Worm (Caenorhabditis elegans) whole organism, early embryonic: ENCODE measurements around the gene D2023.4.

Experiments
- B0310.2 ChIP-seq: sonication (generic microtip); optimal IDR thresholded peaks from 2 replicates; lab custom pipeline; 2016; ENCODE audit warnings: mild to moderate bottlenecking, missing genetic modification characterization, missing compliant biosample characterization
- F13C5.2 ChIP-seq: sonication (generic microtip); optimal IDR thresholded peaks from 2 replicates; lab custom pipeline; 2017; ENCODE audit warnings: mild to moderate bottlenecking, missing genetic modification characterization, inconsistent platforms, missing compliant biosample characterization
- aly-1 ChIP-seq: sonication (generic microtip); optimal IDR thresholded peaks from 2 replicates; lab custom pipeline; 2016; ENCODE audit warnings: missing genetic modification characterization, missing compliant biosample characterization
- ama-1 ChIP-seq: fragments of 150-350 bp; optimal IDR thresholded peaks from 2 replicates; lab custom pipeline; 2014
- ceh-13 ChIP-seq: fragments of 200-800 bp; sonication (Bioruptor generic); optimal IDR thresholded peaks from 2 replicates; lab custom pipeline; 2018; ENCODE audit warnings: mild to moderate bottlenecking, missing genetic modification characterization, missing compliant biosample characterization
- ceh-36 ChIP-seq: sonication (generic microtip); optimal IDR thresholded peaks from 2 replicates; lab custom pipeline; 2016; ENCODE audit warnings: missing genetic modification characterization, inconsistent platforms, missing compliant biosample characterization
- ets-7 ChIP-seq: sonication (generic microtip); optimal IDR thresholded peaks from 2 replicates; lab custom pipeline; 2016; ENCODE audit warnings: missing genotype, missing genetic modification characterization, missing compliant biosample characterization
- flt-1 ChIP-seq: fragments of 200-800 bp; sonication (Bioruptor generic); IDR thresholded peaks from 2 replicates; pipeline ENCODE4 v1.3.6; 2022; ENCODE audit warnings: missing genetic modification characterization, missing compliant biosample characterization
- hmbx-1 ChIP-seq: sonication (generic microtip); optimal IDR thresholded peaks from 2 replicates; lab custom pipeline; 2016; ENCODE audit warnings: mild to moderate bottlenecking, missing genetic modification characterization, missing compliant biosample characterization
- hmg-4 ChIP-seq: fragments of 200-800 bp; sonication (Bioruptor generic); optimal IDR thresholded peaks from 2 replicates; lab custom pipeline; 2018; ENCODE audit warnings: mild to moderate bottlenecking, missing genetic modification characterization, missing compliant biosample characterization
- hnd-1 ChIP-seq: sonication (generic microtip); optimal IDR thresholded peaks from 2 replicates; lab custom pipeline; 2016; ENCODE audit warnings: missing genetic modification characterization, missing compliant biosample characterization
- pes-1 ChIP-seq: fragments of 200-800 bp; sonication (Bioruptor generic); IDR thresholded peaks from 2 replicates; pipeline ENCODE4 v1.3.6; 2022; ENCODE audit warnings: missing genetic modification reagents, missing genetic modification characterization, missing compliant biosample characterization
- scrt-1 ChIP-seq: fragments of 200-800 bp; sonication (Bioruptor generic); IDR thresholded peaks from 2 replicates; pipeline ENCODE4 v1.3.6; 2022; ENCODE audit warnings: missing genetic modification characterization, missing compliant biosample characterization
- sea-1 ChIP-seq: fragments of 200-800 bp; sonication (Bioruptor generic); conservative IDR thresholded peaks from 2 replicates; pipeline ENCODE4 v1.3.6; 2022; ENCODE audit warnings: missing genetic modification characterization, missing compliant biosample characterization
- tbx-11 ChIP-seq: fragments of 200-800 bp; sonication (Bioruptor generic); IDR thresholded peaks from 2 replicates; pipeline ENCODE4 v1.3.6; 2022; ENCODE audit warnings: missing genetic modification characterization, missing compliant biosample characterization
- tbx-37 ChIP-seq: fragments of 200-800 bp; sonication (Bioruptor generic); conservative IDR thresholded peaks from 2 replicates; pipeline ENCODE4 v1.3.6; 2022; ENCODE audit warnings: missing genetic modification reagents, missing genetic modification characterization, missing compliant biosample characterization
- tra-4 ChIP-seq: sonication (generic microtip); optimal IDR thresholded peaks from 2 replicates; lab custom pipeline; 2017; ENCODE audit warnings: missing genetic modification characterization, missing compliant biosample characterization

Gene D2023.4

ce11 chrV:11817263-11817726 is 8.3 kb downstream of the D2023.4 start:
- TF ChIP-seq tra-4 (tag; lab: Kevin White, UChicago) (no peak), hmbx-1 (tag; lab: Kevin White, UChicago) (no peak), B0310.2 (tag; lab: Kevin White, UChicago) (no peak), aly-1 (tag; lab: Kevin White, UChicago) (no peak), hnd-1 (tag; lab: Kevin White, UChicago) (no peak), tbx-11 (GFP tag; lab: Robert Waterston, UW) (no peak), ceh-13 (GFP tag; lab: Kevin White, UChicago) (no peak), F13C5.2 (tag; lab: Kevin White, UChicago) (no peak), tbx-37 (no peak), scrt-1 (GFP tag; lab: Robert Waterston, UW) (no peak), ama-1 (lab: Kevin White, UChicago) (no peak), flt-1 (GFP tag; lab: Robert Waterston, UW) (no peak), sea-1 (GFP tag; lab: Robert Waterston, UW) (no peak), pes-1 (no peak), ets-7 (tag; lab: Kevin White, UChicago) (no peak), ceh-36 (tag; lab: Kevin White, UChicago) (no peak), hmg-4 (GFP tag; lab: Kevin White, UChicago) (no peak)

DNA sequence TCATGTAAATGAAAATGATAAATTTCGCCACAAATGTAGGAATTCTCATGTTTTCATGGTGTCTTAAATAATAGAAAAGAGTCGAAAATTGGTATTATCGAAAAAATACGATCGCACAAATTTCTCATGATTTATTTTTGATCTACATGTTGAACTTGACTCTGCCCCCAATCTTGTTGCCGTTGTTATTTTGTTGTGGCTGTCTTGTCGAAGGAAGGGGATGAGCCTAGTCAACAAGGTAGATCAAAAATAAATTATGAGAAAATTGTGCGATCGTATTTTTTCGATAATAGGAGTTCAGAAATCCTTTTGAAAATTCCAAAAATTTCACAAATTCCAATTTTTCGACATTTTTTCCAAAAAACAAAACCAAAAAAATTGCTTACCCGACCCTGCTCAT is 10.0 kb downstream of the D2023.4 start:
- TF ChIP-seq tbx-11 (GFP tag; lab: Robert Waterston, UW): no peak
- no peak for TF ChIP-seq ceh-13 (GFP tag; lab: Kevin White, UChicago)
- no peak for TF ChIP-seq flt-1 (GFP tag; lab: Robert Waterston, UW)
- no peak for TF ChIP-seq pes-1
- no peak for TF ChIP-seq ets-7 (tag; lab: Kevin White, UChicago)
- no peak for TF ChIP-seq hnd-1 (tag; lab: Kevin White, UChicago)

ce11 chrV:11811921-11812320 is 13.6 kb downstream of the D2023.4 start, which contains the start of gene D2023.3:
TSS of gene D2023.3 (minus strand) at chrV:11812021.
- TF ChIP-seq hnd-1 (tag; lab: Kevin White, UChicago) (no peak), flt-1 (GFP tag; lab: Robert Waterston, UW) (no peak), pes-1 (no peak)

DNA sequence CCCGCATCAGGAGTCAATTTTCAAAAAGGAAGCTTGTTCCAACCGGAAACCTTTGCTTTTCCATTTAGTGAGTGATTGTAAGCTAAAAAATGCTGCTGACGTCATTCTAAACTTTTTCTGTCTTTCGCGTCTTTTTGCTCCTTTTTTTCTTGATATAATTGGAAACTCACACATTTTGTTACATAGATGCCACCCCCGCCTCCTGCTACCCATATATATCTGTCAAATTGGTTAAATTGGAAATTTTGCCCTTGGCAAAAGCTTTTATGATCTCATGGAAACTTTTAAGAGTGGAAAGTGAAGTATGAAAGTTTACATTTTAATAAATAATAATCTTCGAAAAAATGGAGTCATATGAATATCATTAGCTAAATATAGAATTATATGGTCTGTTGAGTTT is 15.6 kb downstream of the D2023.4 start:
- no peak for TF ChIP-seq B0310.2 (tag; lab: Kevin White, UChicago)
- no peak for TF ChIP-seq sea-1 (GFP tag; lab: Robert Waterston, UW)
- no peak for TF ChIP-seq hmbx-1 (tag; lab: Kevin White, UChicago)
- no peak for TF ChIP-seq pes-1
- no peak for TF ChIP-seq tbx-37
- no peak for TF ChIP-seq ets-7 (tag; lab: Kevin White, UChicago)
- no peak for TF ChIP-seq scrt-1 (GFP tag; lab: Robert Waterston, UW)
- no peak for TF ChIP-seq tbx-11 (GFP tag; lab: Robert Waterston, UW)
- TF ChIP-seq F13C5.2 (tag; lab: Kevin White, UChicago): no peak
- no peak for TF ChIP-seq hmg-4 (GFP tag; lab: Kevin White, UChicago)
- no peak for TF ChIP-seq flt-1 (GFP tag; lab: Robert Waterston, UW)
- no peak for TF ChIP-seq aly-1 (tag; lab: Kevin White, UChicago)
- no peak for TF ChIP-seq ama-1 (lab: Kevin White, UChicago)
- no peak for TF ChIP-seq ceh-36 (tag; lab: Kevin White, UChicago)
- TF ChIP-seq ceh-13 (GFP tag; lab: Kevin White, UChicago): no peak
- no peak for TF ChIP-seq hnd-1 (tag; lab: Kevin White, UChicago)
- TF ChIP-seq tra-4 (tag; lab: Kevin White, UChicago): no peak

- TF ChIP-seq ets-7 (tag; lab: Kevin White, UChicago) (no peak), tbx-11 (GFP tag; lab: Robert Waterston, UW) (no peak), scrt-1 (GFP tag; lab: Robert Waterston, UW) (no peak), hmg-4 (GFP tag; lab: Kevin White, UChicago) (no peak), sea-1 (GFP tag; lab: Robert Waterston, UW) (no peak), hnd-1 (tag; lab: Kevin White, UChicago) (no peak), F13C5.2 (tag; lab: Kevin White, UChicago) (no peak)
Measured at ce11 chrV:11803518-11803994, 22.0 kb downstream of the D2023.4 start.

ce11 chrV:11802508-11802907 is 23.1 kb downstream of the D2023.4 start:
- TF ChIP-seq ceh-13 (GFP tag; lab: Kevin White, UChicago): no peak
- TF ChIP-seq ama-1 (lab: Kevin White, UChicago): no peak
- no peak for TF ChIP-seq ceh-36 (tag; lab: Kevin White, UChicago)
- no peak for TF ChIP-seq pes-1
- no peak for TF ChIP-seq tbx-37
- TF ChIP-seq hmbx-1 (tag; lab: Kevin White, UChicago): no peak
- TF ChIP-seq ets-7 (tag; lab: Kevin White, UChicago): no peak

DNA sequence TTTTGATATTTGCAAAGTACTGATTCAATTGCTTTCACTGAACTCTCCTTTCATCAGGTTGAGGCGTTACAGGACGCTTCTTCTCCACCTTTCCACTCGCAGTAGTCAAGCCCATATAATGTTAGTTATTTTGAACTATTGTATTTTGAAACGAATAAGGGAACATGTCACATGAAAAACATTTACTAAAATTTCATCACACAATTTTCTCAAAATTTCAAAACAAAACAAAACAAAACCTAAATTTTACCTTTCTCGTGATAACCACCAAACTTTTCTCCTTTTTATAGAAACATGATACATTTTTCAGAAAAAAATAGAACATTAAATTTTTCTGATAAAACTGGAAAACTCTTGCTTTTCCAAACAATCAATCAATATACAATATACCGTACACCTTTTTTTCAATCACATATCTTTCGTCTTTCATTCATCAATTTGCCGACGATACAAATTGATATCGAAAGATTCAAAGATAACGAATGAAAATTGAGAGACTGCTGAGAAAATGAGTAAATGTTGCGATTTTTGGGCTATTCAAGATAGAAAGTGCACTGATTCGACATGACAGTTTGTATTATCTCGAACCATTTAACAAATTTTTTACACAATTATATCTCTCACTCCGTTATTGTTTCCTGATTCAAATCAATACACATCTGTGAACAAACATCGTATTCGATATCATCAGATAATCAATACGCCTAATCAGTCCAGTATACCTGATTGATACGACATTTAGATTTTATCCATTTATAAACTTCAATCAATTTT is 24.3 kb downstream of the D2023.4 start:
- TF ChIP-seq hnd-1 (tag; lab: Kevin White, UChicago) (no peak), tbx-37 (no peak), scrt-1 (GFP tag; lab: Robert Waterston, UW) (no peak), ceh-36 (tag; lab: Kevin White, UChicago) (no peak), ceh-13 (GFP tag; lab: Kevin White, UChicago) (no peak), pes-1 (no peak), B0310.2 (tag; lab: Kevin White, UChicago) (no peak), ets-7 (tag; lab: Kevin White, UChicago) (no peak), hmg-4 (GFP tag; lab: Kevin White, UChicago) (no peak)
